Fruit fly (Drosophila melanogaster): ENCODE results near the gene Gtpx.

Gene Gtpx

dm6 chr3L:3288414-3288813 lies 37.7 kb upstream of the Gtpx start (continued):
- TF ChIP-seq CG1647 (GFP tag; optimal IDR thresholded peaks at IDR 0.05) (no peak), Dref (GFP tag; IDR thresholded peaks at IDR 0.05) (no peak), Mes4 (GFP tag; optimal IDR thresholded peaks at IDR 0.05) (no peak), Opbp (GFP tag; IDR thresholded peaks at IDR 0.05; ENCODE audit: partially characterized antibody) (peak; percentile 18; the same call in 1 of the 3 replicates), CG7745 (tag; optimal IDR thresholded peaks at IDR 0.05) (no peak), CHES-1-like (GFP tag; optimal IDR thresholded peaks at IDR 0.05) (no peak), CG3995 (GFP tag; optimal IDR thresholded peaks at IDR 0.05) (no peak), CG11247 (GFP tag; IDR thresholded peaks at IDR 0.05) (peak; percentile 68), cg (GFP tag; optimal IDR thresholded peaks at IDR 0.05) (no peak), CG2120 (GFP tag; optimal IDR thresholded peaks at IDR 0.05) (no peak), cas (GFP tag; IDR thresholded peaks at IDR 0.05) (no peak), CG3847 (GFP tag; IDR thresholded peaks at IDR 0.05) (peak; percentile 28; the same call in 1 of the 2 replicates), CG4404 (GFP tag; IDR thresholded peaks at IDR 0.05) (no peak), CG17385 (GFP tag; optimal IDR thresholded peaks at IDR 0.05) (no peak), CG18011 (GFP tag; optimal IDR thresholded peaks at IDR 0.05) (no peak), slp2 (GFP tag; optimal IDR thresholded peaks at IDR 0.05) (no peak), CG32772 (GFP tag; IDR thresholded peaks at IDR 0.05) (peak; percentile 40; the same call in 1 of the 2 replicates), CG6654 (GFP tag; optimal IDR thresholded peaks at IDR 0.05) (no peak), CG30403 (GFP tag; optimal IDR thresholded peaks at IDR 0.05) (no peak), Oaz (GFP tag; IDR thresholded peaks at IDR 0.05) (peak; percentile 36; the same call in 1 of the 2 replicates), fd3F (GFP tag; optimal IDR thresholded peaks at IDR 0.05) (no peak), sens (GFP tag) (no peak), Myb (GFP tag; optimal IDR thresholded peaks at IDR 0.05) (no peak), D19A (tag; optimal IDR thresholded peaks at IDR 0.05) (no peak), CG6683 (GFP tag; optimal IDR thresholded peaks at IDR 0.05) (no peak), CG31388 (GFP tag; optimal IDR thresholded peaks at IDR 0.05) (no peak), CG12071 (GFP tag; optimal IDR thresholded peaks at IDR 0.05) (no peak), Blimp-1 (GFP tag; optimal IDR thresholded peaks at IDR 0.05) (peak; percentile 11), Med (GFP tag) (peak; percentile 16), CG10366 (GFP tag; IDR thresholded peaks at IDR 0.05) (peak; percentile 48), Dp (GFP tag; optimal IDR thresholded peaks at IDR 0.05) (peak; percentile 26), CG6689 (GFP tag; IDR thresholded peaks at IDR 0.05) (no peak), HLHmδ (GFP tag; optimal IDR thresholded peaks at IDR 0.05) (no peak), dati (GFP tag; IDR thresholded peaks at IDR 0.05) (0 out of 2 replicates have a peak, but pooled peaks have one; percentile 12), B-H1 (GFP tag; IDR thresholded peaks at IDR 0.05) (no peak; the same call in 2 of the 3 replicates), bbx (GFP tag; IDR thresholded peaks at IDR 0.05; ENCODE audit: partially characterized antibody) (no peak), hbn (GFP tag; IDR thresholded peaks at IDR 0.05; ENCODE audit: partially characterized antibody) (no peak), CG1024 (GFP tag; IDR thresholded peaks at IDR 0.05) (peak; percentile 67), gce (GFP tag; IDR thresholded peaks at IDR 0.05) (no peak), org-1 (GFP tag; optimal IDR thresholded peaks at IDR 0.05) (no peak), CG17328 (GFP tag; IDR thresholded peaks at IDR 0.05) (no peak), CG6175 (GFP tag; IDR thresholded peaks at IDR 0.05) (no peak), Sox102F (GFP tag; optimal IDR thresholded peaks at IDR 0.05) (no peak), H15 (GFP tag; IDR thresholded peaks at IDR 0.05) (peak; percentile 42; the same call in 1 of the 3 replicates), CG3838 (GFP tag; optimal IDR thresholded peaks at IDR 0.05) (no peak), lilli (GFP tag; optimal IDR thresholded peaks at IDR 0.05) (no peak), ftz-f1 (GFP tag; optimal IDR thresholded peaks at IDR 0.05) (no peak), Dip3 (GFP tag; optimal IDR thresholded peaks at IDR 0.05) (no peak), CG16813 (GFP tag; IDR thresholded peaks at IDR 0.05; ENCODE audit: partially characterized antibody) (no peak), sens-2 (GFP tag; IDR thresholded peaks at IDR 0.05) (0 out of 2 replicates have a peak, but pooled peaks have one; percentile 7), CG8478 (optimal IDR thresholded peaks at IDR 0.05) (no peak), lov (optimal IDR thresholded peaks at IDR 0.05) (no peak), lov (GFP tag; IDR thresholded peaks at IDR 0.05) (peak; percentile 56; the same call in 1 of the 3 replicates)
